Fruit fly (Drosophila melanogaster): ENCODE measurements around the gene cDIP.

DNA sequence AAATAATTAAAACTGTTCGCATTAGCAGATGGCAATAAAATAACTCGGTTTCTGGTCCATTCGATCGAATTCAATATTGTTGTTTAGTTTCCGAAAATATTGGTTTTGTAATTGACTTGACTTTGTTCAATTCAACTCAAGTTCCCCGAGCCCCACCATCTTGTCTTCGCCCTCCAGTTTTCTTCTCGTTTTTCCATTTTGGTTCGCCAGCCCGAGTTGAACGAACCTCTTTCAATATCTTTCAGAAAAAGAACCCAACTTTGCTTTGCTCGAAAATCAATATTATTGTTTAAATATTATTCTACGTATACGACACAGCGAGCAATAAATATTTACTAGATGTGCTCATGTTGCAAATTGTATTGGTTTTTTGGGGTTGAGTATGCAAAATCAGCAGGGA, 2.2 kb downstream of the cDIP start:
- TF ChIP-seq Dfd (GFP tag; optimal IDR thresholded peaks at IDR 0.05) (no peak), pan (optimal IDR thresholded peaks at IDR 0.05) (no peak), Myc (optimal IDR thresholded peaks at IDR 0.05) (no peak), br (GFP tag; optimal IDR thresholded peaks at IDR 0.05) (no peak), CG32264 (GFP tag; optimal IDR thresholded peaks at IDR 0.05) (no peak), psq (GFP tag; optimal IDR thresholded peaks at IDR 0.05) (no peak), lola (GFP tag; optimal IDR thresholded peaks at IDR 0.05) (no peak)
